Fruit fly (Drosophila melanogaster) whole organism, embryonic: ENCODE data around the gene barc.

ENCODE experiments used
- BtbVII ChIP-seq: fragments of 200-800 bp; sonication (Bioruptor generic); optimal IDR thresholded peaks from 3 replicates; lab custom pipeline; 2017; ENCODE audit warnings: missing biosample characterization, mild to moderate bottlenecking, missing genetic modification characterization
- CG10209 ChIP-seq: fragments of 200-800 bp; sonication (Bioruptor generic); optimal IDR thresholded peaks from 3 replicates; lab custom pipeline; 2017; ENCODE audit warnings: missing biosample characterization, mild to moderate bottlenecking, missing genetic modification characterization, missing genetic modification reagents
- CG1603 ChIP-seq: fragments of 200-800 bp; sonication (Bioruptor generic); optimal IDR thresholded peaks from 2 replicates; lab custom pipeline; 2019; ENCODE audit warnings: missing biosample characterization, mild to moderate bottlenecking, missing genetic modification characterization, moderate library complexity
- CG34422 ChIP-seq: fragments of 200-800 bp; sonication (Bioruptor generic); IDR thresholded peaks from 3 replicates; pipeline ENCODE4 v1.3.6; 2022; ENCODE audit warnings: missing biosample characterization, missing genetic modification characterization
- Hr78 ChIP-seq, 2 experiments: fragments of 200-800 bp in 1 of 2; fragments of >200 bp in 1 of 2; sonication (Bioruptor generic) in 1 of 2; optimal IDR thresholded peaks; 2 replicates each; lab custom pipeline; 2017 to 2019; ENCODE audit warnings: missing biosample characterization in 2 of 2, missing genetic modification characterization in 2 of 2, mild to moderate bottlenecking in 1 of 2, moderate library complexity in 1 of 2
- Med ChIP-seq: fragments of 200-800 bp; sonication (Bioruptor generic); peaks from one replicate; lab custom pipeline; 2016; ENCODE audit warnings: missing biosample characterization, missing genetic modification characterization, mild to moderate bottlenecking, inconsistent platforms, moderate library complexity
- ftz-f1 ChIP-seq: fragments of 200-800 bp; sonication (Bioruptor generic); optimal IDR thresholded peaks from 2 replicates; lab custom pipeline; 2016; ENCODE audit warnings: missing biosample characterization, missing genetic modification characterization
- ham ChIP-seq: fragments of 200-800 bp; sonication (Bioruptor generic); IDR thresholded peaks from 2 replicates; pipeline ENCODE4 v1.3.6; 2022; ENCODE audit warnings: missing biosample characterization, missing genetic modification characterization
- ind ChIP-seq: fragments of 200-800 bp; sonication (Bioruptor generic); optimal IDR thresholded peaks from 3 replicates; lab custom pipeline; 2016; ENCODE audit warnings: missing biosample characterization, missing genetic modification characterization
- tna ChIP-seq: fragments of 200-800 bp; sonication (Bioruptor generic); IDR thresholded peaks from 2 replicates; pipeline ENCODE4 v1.3.6; 2022; ENCODE audit warnings: missing biosample characterization, missing genetic modification characterization; ENCODE audit not compliant: partially characterized antibody
- tup ChIP-seq: fragments of 200-800 bp; sonication (Bioruptor generic); optimal IDR thresholded peaks from 2 replicates; lab custom pipeline; 2016; ENCODE audit warnings: missing biosample characterization, mild to moderate bottlenecking, missing genetic modification characterization, moderate library complexity

dm6 chr3L:21385699-21386098 is 47.2 kb downstream of the barc start:
- TF ChIP-seq BtbVII (GFP tag; lab: Kevin White, UChicago), result no peak
- TF ChIP-seq CG10209, result no peak
- TF ChIP-seq CG34422 (GFP tag; lab: Robert Waterston, UW), result no peak
- no peak for TF ChIP-seq tna (GFP tag; lab: Robert Waterston, UW)
- no peak for TF ChIP-seq ham (GFP tag; lab: Robert Waterston, UW)
- no peak for TF ChIP-seq CG1603 (tag; lab: Kevin White, UChicago)
- no peak for TF ChIP-seq Hr78 (GFP tag; optimal IDR thresholded peaks at IDR 0.05; lab: Kevin White, UChicago)
- TF ChIP-seq Med (GFP tag; lab: Kevin White, UChicago), result no peak
- no peak for TF ChIP-seq ftz-f1 (GFP tag; lab: Kevin White, UChicago)
- TF ChIP-seq tup (GFP tag; lab: Kevin White, UChicago), result no peak
- no peak for TF ChIP-seq ind (GFP tag; lab: Kevin White, UChicago)
